Worm (Caenorhabditis elegans) whole organism, L1 larva: Measurements from ENCODE around the gene hlh-29.

ENCODE experiments used
- aha-1 ChIP-seq: fragments of 150-350 bp; optimal IDR thresholded peaks from 2 replicates; lab custom pipeline; 2014; ENCODE audit warnings: missing biosample characterization, missing genetic modification characterization
- grh-1 ChIP-seq: fragments of 200-800 bp; sonication (Bioruptor generic); IDR thresholded peaks from 2 replicates; pipeline ENCODE4 v1.3.6; 2022; ENCODE audit warnings: missing genetic modification reagents, missing genetic modification characterization, missing compliant biosample characterization
- nhr-77 ChIP-seq: fragments of 150-350 bp; optimal IDR thresholded peaks from 2 replicates; lab custom pipeline; 2014; ENCODE audit warnings: missing biosample characterization, missing genetic modification characterization
- sox-4 ChIP-seq: sonication (generic microtip); optimal IDR thresholded peaks from 2 replicates; lab custom pipeline; 2016; ENCODE audit warnings: missing genetic modification characterization, missing compliant biosample characterization
- unc-62 ChIP-seq: fragments of 150-350 bp; optimal IDR thresholded peaks from 2 replicates; lab custom pipeline; 2014; ENCODE audit warnings: missing biosample characterization, missing genetic modification reagents, missing genetic modification characterization
- unc-86 ChIP-seq: sonication (generic microtip); optimal IDR thresholded peaks from 2 replicates; lab custom pipeline; 2016; ENCODE audit warnings: missing genetic modification characterization, missing compliant biosample characterization

DNA sequence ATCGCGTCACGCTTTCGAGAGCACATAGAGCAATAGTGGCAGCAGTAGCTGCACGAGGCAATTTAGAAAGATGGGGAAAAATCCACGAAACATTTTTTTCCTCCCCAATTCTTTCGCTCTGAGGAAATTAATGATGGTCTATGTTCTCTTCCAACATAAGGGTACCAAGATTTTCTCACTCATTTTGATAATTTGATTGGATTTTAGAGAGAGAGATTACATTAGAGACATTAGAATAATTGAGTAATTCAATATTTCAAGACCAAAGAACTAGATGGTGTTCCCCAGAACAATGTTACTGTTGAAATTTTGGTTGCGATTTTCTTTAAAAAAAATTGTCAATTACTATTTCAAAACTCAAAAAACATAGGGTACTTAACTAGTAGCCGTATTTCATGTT lies 27.0 kb downstream of the hlh-29 start:
- no peak for TF ChIP-seq unc-62
- TF ChIP-seq nhr-77 (tag; lab: Kevin White, UChicago): no peak
- no peak for TF ChIP-seq grh-1 (GFP tag; lab: Robert Waterston, UW)
- no peak for TF ChIP-seq unc-86 (tag; lab: Kevin White, UChicago)
- no peak for TF ChIP-seq aha-1 (tag; lab: Kevin White, UChicago)
- TF ChIP-seq sox-4 (tag; lab: Kevin White, UChicago): no peak
